Fruit fly (Drosophila melanogaster) whole organism, embryonic: ENCODE results near the gene CG32295.
A peak's percentile ranks its signal among the peaks of the same experiment; 100 is the strongest.

Source experiments
- CG11093 ChIP-seq: fragments of 200-800 bp; sonication (Bioruptor generic); IDR thresholded peaks from 3 replicates; pipeline ENCODE4 v1.3.6; 2022; ENCODE audit warnings: missing biosample characterization, missing genetic modification characterization
- CG11247 ChIP-seq: fragments of 200-800 bp; sonication (Bioruptor generic); IDR thresholded peaks from 2 replicates; pipeline ENCODE4 v1.3.6; 2022; ENCODE audit warnings: missing biosample characterization, missing genetic modification characterization
- CG12769 ChIP-seq: fragments of 200-800 bp; sonication (Bioruptor generic); optimal IDR thresholded peaks from 2 replicates; lab custom pipeline; 2019; ENCODE audit warnings: missing biosample characterization, mild to moderate bottlenecking, missing genetic modification characterization, moderate library complexity
- CG14014 ChIP-seq: fragments of 200-800 bp; sonication (Bioruptor generic); IDR thresholded peaks from 2 replicates; pipeline ENCODE4 v1.3.6; 2022; ENCODE audit warnings: missing biosample characterization, missing genetic modification characterization
- CG14441 ChIP-seq: fragments of 200-800 bp; sonication (Bioruptor generic); IDR thresholded peaks from 2 replicates; pipeline ENCODE4 v1.3.6; 2022; ENCODE audit warnings: missing biosample characterization, missing genetic modification characterization
- CG17612 ChIP-seq: fragments of 200-800 bp; sonication (Bioruptor generic); IDR thresholded peaks from 2 replicates; pipeline ENCODE4 v1.3.6; 2022; ENCODE audit warnings: missing biosample characterization, missing genetic modification characterization
- CG17829 ChIP-seq: fragments of 200-800 bp; optimal IDR thresholded peaks from 2 replicates; lab custom pipeline; 2019; ENCODE audit warnings: missing biosample characterization, mild to moderate bottlenecking, missing genetic modification characterization, moderate library complexity
- CG2129 ChIP-seq: fragments of 200-800 bp; sonication (Bioruptor generic); IDR thresholded peaks from 2 replicates; pipeline ENCODE4 v1.3.6; 2022; ENCODE audit warnings: missing biosample characterization, missing genetic modification characterization; ENCODE audit not compliant: partially characterized antibody
- CG30020 ChIP-seq: fragments of 200-800 bp; optimal IDR thresholded peaks from 2 replicates; lab custom pipeline; 2019; ENCODE audit warnings: missing biosample characterization, mild to moderate bottlenecking, missing genetic modification characterization, moderate library complexity
- CG31388 ChIP-seq: fragments of 200-800 bp; sonication (Bioruptor generic); optimal IDR thresholded peaks from 2 replicates; lab custom pipeline; 2016; ENCODE audit warnings: missing biosample characterization, missing genetic modification characterization
- CG32532 ChIP-seq: fragments of 200-800 bp; sonication (Bioruptor generic); IDR thresholded peaks from 2 replicates; pipeline ENCODE4 v1.3.6; 2022; ENCODE audit warnings: missing biosample characterization, missing genetic modification characterization
- CG33213 ChIP-seq: fragments of 200-800 bp; sonication (Bioruptor generic); optimal IDR thresholded peaks from 3 replicates; lab custom pipeline; 2016; ENCODE audit warnings: missing biosample characterization, missing genetic modification characterization
- CG3838 ChIP-seq: fragments of 200-800 bp; sonication (Bioruptor generic); optimal IDR thresholded peaks from 3 replicates; lab custom pipeline; 2016; ENCODE audit warnings: missing biosample characterization, missing genetic modification characterization
- CG3995 ChIP-seq: fragments of 200-800 bp; sonication (Bioruptor generic); optimal IDR thresholded peaks from 3 replicates; lab custom pipeline; 2016; ENCODE audit warnings: missing biosample characterization, missing genetic modification characterization
- CG6791 ChIP-seq: fragments of 200-800 bp; sonication (Bioruptor generic); IDR thresholded peaks from 3 replicates; pipeline ENCODE4 v1.3.6; 2022; ENCODE audit warnings: missing biosample characterization, missing genetic modification characterization; ENCODE audit not compliant: partially characterized antibody
- CG7839 ChIP-seq: fragments of 200-800 bp; sonication (Bioruptor generic); optimal IDR thresholded peaks from 3 replicates; lab custom pipeline; 2018; ENCODE audit warnings: missing biosample characterization, mild to moderate bottlenecking, missing genetic modification characterization, moderate library complexity
- CG8478 ChIP-seq: fragments of >200 bp; optimal IDR thresholded peaks from 2 replicates; lab custom pipeline; 2018
- CTCF ChIP-seq: fragments of 200-800 bp; sonication (Bioruptor generic); optimal IDR thresholded peaks from 2 replicates; lab custom pipeline; 2017; ENCODE audit warnings: missing biosample characterization, mild to moderate bottlenecking, missing genetic modification characterization, moderate library complexity
- D19A ChIP-seq: fragments of 200-800 bp; optimal IDR thresholded peaks from 3 replicates; lab custom pipeline; 2019; ENCODE audit warnings: missing biosample characterization, mild to moderate bottlenecking, missing genetic modification characterization, moderate library complexity
- Dbx ChIP-seq: fragments of 200-800 bp; sonication (Bioruptor generic); IDR thresholded peaks from 3 replicates; pipeline ENCODE4 v1.3.6; 2022; ENCODE audit warnings: missing biosample characterization, missing genetic modification characterization
- Hsf ChIP-seq: fragments of 200-800 bp; sonication (Bioruptor generic); optimal IDR thresholded peaks from 3 replicates; lab custom pipeline; 2016; ENCODE audit warnings: missing biosample characterization, missing genetic modification characterization
- Oaz ChIP-seq: fragments of 200-800 bp; sonication (Bioruptor generic); IDR thresholded peaks from 2 replicates; pipeline ENCODE4 v1.3.6; 2022; ENCODE audit warnings: missing biosample characterization, missing genetic modification characterization
- Sin3A ChIP-seq: fragments of >200 bp; optimal IDR thresholded peaks from 2 replicates; lab custom pipeline; 2018
- Sox100B ChIP-seq: fragments of 200-800 bp; sonication (Bioruptor generic); optimal IDR thresholded peaks from 3 replicates; lab custom pipeline; 2018; ENCODE audit warnings: missing biosample characterization, mild to moderate bottlenecking, missing genetic modification characterization
- Sox102F ChIP-seq: fragments of 200-800 bp; sonication (Bioruptor generic); optimal IDR thresholded peaks from 2 replicates; lab custom pipeline; 2018; ENCODE audit warnings: missing biosample characterization, mild to moderate bottlenecking, missing genetic modification characterization, moderate library complexity
- Ssrp ChIP-seq: fragments of 200-800 bp; sonication (Bioruptor generic); optimal IDR thresholded peaks from 2 replicates; lab custom pipeline; 2018; ENCODE audit warnings: missing biosample characterization, mild to moderate bottlenecking, missing genetic modification characterization, moderate library complexity
- Xrp1 ChIP-seq: fragments of 200-800 bp; sonication (Bioruptor generic); IDR thresholded peaks from 2 replicates; pipeline ENCODE4 v1.3.6; 2022; ENCODE audit warnings: missing biosample characterization, missing genetic modification characterization
- ab ChIP-seq: fragments of 200-800 bp; sonication (Bioruptor generic); optimal IDR thresholded peaks from 2 replicates; lab custom pipeline; 2016; ENCODE audit warnings: missing biosample characterization, missing genetic modification characterization
- ap ChIP-seq: fragments of 200-800 bp; sonication (Bioruptor generic); IDR thresholded peaks from 2 replicates; pipeline ENCODE4 v1.3.6; 2022; ENCODE audit warnings: missing biosample characterization, missing genetic modification characterization
- ato ChIP-seq: fragments of 200-800 bp; sonication (Bioruptor generic); IDR thresholded peaks from 2 replicates; pipeline ENCODE4 v1.3.6; 2022; ENCODE audit warnings: missing biosample characterization, missing genetic modification characterization; ENCODE audit not compliant: partially characterized antibody
- az2 ChIP-seq: fragments of 200-800 bp; sonication (Bioruptor generic); optimal IDR thresholded peaks from 3 replicates; lab custom pipeline; 2016; ENCODE audit warnings: missing biosample characterization, missing genetic modification characterization
- btn ChIP-seq: fragments of 200-800 bp; sonication (Bioruptor generic); optimal IDR thresholded peaks from 2 replicates; lab custom pipeline; 2016; ENCODE audit warnings: missing biosample characterization, missing genetic modification characterization
- chinmo ChIP-seq: fragments of 200-800 bp; sonication (Bioruptor generic); IDR thresholded peaks from 4 replicates; pipeline ENCODE4 v1.3.6; 2022; ENCODE audit warnings: missing biosample characterization, missing genetic modification characterization; ENCODE audit not compliant: partially characterized antibody
- crol ChIP-seq: fragments of 200-800 bp; sonication (Bioruptor generic); IDR thresholded peaks from 2 replicates; pipeline ENCODE4 v1.3.6; 2022; ENCODE audit warnings: missing biosample characterization, missing genetic modification characterization
- da ChIP-seq: fragments of 200-800 bp; sonication (Bioruptor generic); optimal IDR thresholded peaks from 2 replicates; lab custom pipeline; 2016; ENCODE audit warnings: missing biosample characterization, missing genetic modification characterization
- dati ChIP-seq: fragments of 200-800 bp; sonication (Bioruptor generic); IDR thresholded peaks from 2 replicates; pipeline ENCODE4 v1.3.6; 2022; ENCODE audit warnings: missing biosample characterization, missing genetic modification characterization
- dmrt11E ChIP-seq: fragments of 200-800 bp; sonication (Bioruptor generic); optimal IDR thresholded peaks from 3 replicates; lab custom pipeline; 2018; ENCODE audit warnings: missing biosample characterization, mild to moderate bottlenecking, missing genetic modification characterization, moderate library complexity
- fd96Cb ChIP-seq: fragments of 200-800 bp; sonication (Bioruptor generic); optimal IDR thresholded peaks from 2 replicates; lab custom pipeline; 2018; ENCODE audit warnings: missing biosample characterization, mild to moderate bottlenecking, missing genetic modification characterization, moderate library complexity
- grau ChIP-seq: fragments of 200-800 bp; optimal IDR thresholded peaks from 3 replicates; lab custom pipeline; 2019; ENCODE audit warnings: missing biosample characterization, mild to moderate bottlenecking, missing genetic modification characterization, moderate library complexity
- grn ChIP-seq: fragments of 200-800 bp; sonication (Bioruptor generic); optimal IDR thresholded peaks from 3 replicates; lab custom pipeline; 2017; ENCODE audit warnings: missing biosample characterization, missing genetic modification characterization
- gro ChIP-seq: fragments of 200-800 bp; sonication (Bioruptor generic); optimal IDR thresholded peaks from 2 replicates; lab custom pipeline; 2016; ENCODE audit warnings: missing biosample characterization, missing genetic modification characterization
- gsb ChIP-seq: fragments of 200-800 bp; sonication (Bioruptor generic); IDR thresholded peaks from 2 replicates; pipeline ENCODE4 v1.3.6; 2022; ENCODE audit warnings: missing biosample characterization, missing genetic modification characterization
- her ChIP-seq: fragments of 200-800 bp; sonication (Bioruptor generic); optimal IDR thresholded peaks from 2 replicates; lab custom pipeline; 2016; ENCODE audit warnings: missing biosample characterization, missing genetic modification characterization
- hkb ChIP-seq, 2 experiments: fragments of 200-800 bp in 1 of 2; fragments of >200 bp in 1 of 2; sonication (Bioruptor generic) in 1 of 2; IDR thresholded peaks in 1 of 2; optimal IDR thresholded peaks in 1 of 2; 2 replicates each; pipeline versions ENCODE4 v1.3.6 to Lab custom; 2017 to 2022; ENCODE audit warnings: missing biosample characterization in 1 of 2, missing genetic modification characterization in 1 of 2
- kah ChIP-seq: fragments of 200-800 bp; sonication (Bioruptor generic); optimal IDR thresholded peaks from 2 replicates; lab custom pipeline; 2018; ENCODE audit warnings: missing biosample characterization, mild to moderate bottlenecking, missing genetic modification characterization
- klu ChIP-seq: fragments of 200-800 bp; sonication (Bioruptor generic); IDR thresholded peaks from 2 replicates; pipeline ENCODE4 v1.3.6; 2022; ENCODE audit warnings: missing biosample characterization, missing genetic modification characterization
- knrl ChIP-seq: fragments of 200-800 bp; sonication (Bioruptor generic); IDR thresholded peaks from 3 replicates; pipeline ENCODE4 v1.3.6; 2022; ENCODE audit warnings: missing biosample characterization, missing genetic modification characterization; ENCODE audit not compliant: partially characterized antibody
- maf-S ChIP-seq: fragments of 200-800 bp; sonication (Bioruptor generic); optimal IDR thresholded peaks from 2 replicates; lab custom pipeline; 2016; ENCODE audit warnings: missing biosample characterization, missing genetic modification characterization
- shn ChIP-seq: fragments of 200-800 bp; sonication (Bioruptor generic); optimal IDR thresholded peaks from 3 replicates; lab custom pipeline; 2016; ENCODE audit warnings: missing biosample characterization, missing genetic modification characterization
- zfh1 ChIP-seq: fragments of 200-800 bp; sonication (Bioruptor generic); IDR thresholded peaks from 3 replicates; pipeline ENCODE4 v1.3.6; 2022; ENCODE audit warnings: missing biosample characterization, missing genetic modification characterization

Gene CG32295

dm6 chr3L:2531386-2532176 lies 4.8 kb upstream of the CG32295 start (continued):
- TF ChIP-seq CG12769 (peak; percentile 25), ato (GFP tag; lab: Robert Waterston, UW) (no peak), klu (peak; percentile 75), hkb (optimal IDR thresholded peaks at IDR 0.05; lab: Kevin White, UChicago) (peak; percentile 80), hkb (GFP tag; IDR thresholded peaks at IDR 0.05; lab: Robert Waterston, UW) (peak; percentile 79), CG6791 (no peak), CG7839 (peak; percentile 61), CG3838 (GFP tag; lab: Kevin White, UChicago) (peak; percentile 58), ap (peak; percentile 59), D19A (peak; percentile 60), Ssrp (tag; lab: Kevin White, UChicago) (peak; percentile 47), CG11247 (GFP tag; lab: Robert Waterston, UW) (peak; percentile 63), crol (GFP tag; lab: Robert Waterston, UW) (no peak), ab (peak; percentile 80), CG33213 (GFP tag; lab: Kevin White, UChicago) (peak; percentile 80), CG17829 (tag; lab: Kevin White, UChicago) (peak; percentile 55), Sox102F (peak; percentile 66), gsb (no peak; the same call in 1 of the 2 replicates), Oaz (peak; percentile 47), fd96Cb (peak; percentile 59), grau (tag; lab: Kevin White, UChicago) (peak; percentile 61), grn (GFP tag; lab: Kevin White, UChicago) (peak; percentile 35), Sox100B (GFP tag; lab: Kevin White, UChicago) (peak; percentile 71), her (GFP tag; lab: Kevin White, UChicago) (peak; percentile 11), btn (GFP tag; lab: Kevin White, UChicago) (no peak), CTCF (GFP tag; lab: Kevin White, UChicago) (peak; percentile 96), Sin3A (lab: Kevin White, UChicago) (no peak), knrl (GFP tag; lab: Robert Waterston, UW) (peak; percentile 74), kah (GFP tag; lab: Kevin White, UChicago) (peak; percentile 31), zfh1 (GFP tag; lab: Robert Waterston, UW) (peak; percentile 78), shn (GFP tag; lab: Kevin White, UChicago) (peak; percentile 19), da (GFP tag; lab: Kevin White, UChicago) (no peak), CG3995 (peak; percentile 16), CG14014 (peak; percentile 82), dati (peak; percentile 25; the same call in 1 of the 2 replicates), CG17612 (GFP tag; lab: Robert Waterston, UW) (no peak; the same call in 1 of the 2 replicates), CG31388 (GFP tag; lab: Kevin White, UChicago) (peak; percentile 44), Dbx (GFP tag; lab: Robert Waterston, UW) (peak; percentile 84), az2 (GFP tag; lab: Kevin White, UChicago) (peak; percentile 75), CG11093 (GFP tag; lab: Robert Waterston, UW) (peak; percentile 16; the same call in 1 of the 3 replicates), CG8478 (peak; percentile 88), Hsf (GFP tag; lab: Kevin White, UChicago) (peak; percentile 71), CG14441 (GFP tag; lab: Robert Waterston, UW) (peak; percentile 66), dmrt11E (peak; percentile 78), CG2129 (GFP tag; lab: Robert Waterston, UW) (no peak), maf-S (GFP tag; lab: Kevin White, UChicago) (peak; percentile 53), CG32532 (peak; percentile 89), gro (peak; percentile 76), chinmo (GFP tag; lab: Robert Waterston, UW) (peak; percentile 73; the same call in 1 of the 4 replicates), CG30020 (peak; percentile 33), Xrp1 (GFP tag; lab: Robert Waterston, UW) (peak; percentile 85)
